Worm (Caenorhabditis elegans): ENCODE data around the gene srw-77.

DNA sequence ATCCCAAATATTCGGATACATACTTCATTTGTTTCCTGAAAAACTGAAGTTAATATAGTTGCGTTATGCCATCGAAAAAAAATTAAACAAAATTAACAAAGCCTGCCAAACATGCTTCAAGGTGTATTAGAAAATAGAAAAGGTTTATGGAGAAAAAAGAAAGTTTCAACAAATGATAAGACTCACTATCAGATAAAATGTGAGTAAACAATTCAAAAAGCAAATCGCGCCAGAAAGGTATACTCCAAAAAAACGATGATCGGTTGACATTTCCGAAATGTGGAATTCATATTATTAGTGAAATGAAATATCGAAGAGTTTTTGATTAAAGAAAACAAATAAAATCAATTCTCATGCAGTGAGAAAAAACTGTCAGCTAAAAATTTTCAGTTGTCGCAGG lies 22.6 kb downstream of the srw-77 start, which contains the start of gene Y70C5A.3:
- TF ChIP-seq gmeb-2 (tag; optimal IDR thresholded peaks at IDR 0.05) (no peak), pat-9 (tag; optimal IDR thresholded peaks at IDR 0.05) (no peak), pax-1 (tag; optimal IDR thresholded peaks at IDR 0.05) (no peak), hlh-30 (tag; optimal IDR thresholded peaks at IDR 0.05; ENCODE audit: insufficient read depth) (no peak), ceh-24 (tag; optimal IDR thresholded peaks at IDR 0.05) (no peak), Y22D7AL.16 (tag; optimal IDR thresholded peaks at IDR 0.05) (no peak), mec-3 (tag; optimal IDR thresholded peaks at IDR 0.05; ENCODE audit: borderline replicate concordance) (no peak), K02D7.2 (tag; optimal IDR thresholded peaks at IDR 0.05) (no peak), elt-2 (tag; optimal IDR thresholded peaks at IDR 0.05) (no peak), F13H6.1 (tag; optimal IDR thresholded peaks at IDR 0.05) (no peak)

Measured in whole organism, late embryonic.